Fruit fly (Drosophila melanogaster) whole organism, embryonic: ENCODE results near the gene Kpc1.

ENCODE experiments used
- Awh ChIP-seq: fragments of 200-800 bp; sonication (Bioruptor generic); IDR thresholded peaks from 2 replicates; pipeline ENCODE4, ENCODE4 v1.3.6; 2022; ENCODE audit warnings: missing biosample characterization, missing genetic modification characterization
- CG10147 ChIP-seq: fragments of 200-800 bp; sonication (Bioruptor generic); optimal IDR thresholded peaks from 2 replicates; lab custom pipeline; 2019; ENCODE audit warnings: missing biosample characterization, mild to moderate bottlenecking, missing genetic modification characterization, moderate library complexity
- CG12155 ChIP-seq: fragments of 200-800 bp; sonication (Bioruptor generic); optimal IDR thresholded peaks from 3 replicates; lab custom pipeline; 2016; ENCODE audit warnings: missing biosample characterization, missing genetic modification characterization
- CG13894 ChIP-seq: fragments of 200-800 bp; sonication (Bioruptor generic); optimal IDR thresholded peaks from 3 replicates; lab custom pipeline; 2018; ENCODE audit warnings: missing biosample characterization, mild to moderate bottlenecking, missing genetic modification characterization, moderate library complexity
- CG14860 ChIP-seq: fragments of 200-800 bp; sonication (Bioruptor generic); IDR thresholded peaks from 3 replicates; pipeline ENCODE4 v1.3.6; 2022; ENCODE audit warnings: missing biosample characterization, missing genetic modification characterization; ENCODE audit not compliant: partially characterized antibody
- CG17186 ChIP-seq: fragments of 200-800 bp; sonication (Bioruptor generic); optimal IDR thresholded peaks from 3 replicates; lab custom pipeline; 2017; ENCODE audit warnings: missing biosample characterization, missing genetic modification reagents, missing genetic modification characterization
- CG17328 ChIP-seq: fragments of 200-800 bp; sonication (Bioruptor generic); IDR thresholded peaks from 2 replicates; pipeline ENCODE4 v1.3.6; 2022; ENCODE audit warnings: missing biosample characterization, missing genetic modification characterization
- CG18011 ChIP-seq: fragments of 200-800 bp; sonication (Bioruptor generic); optimal IDR thresholded peaks from 2 replicates; lab custom pipeline; 2017; ENCODE audit warnings: missing biosample characterization, missing genetic modification characterization, mild to moderate bottlenecking, moderate library complexity, missing genotype
- CG2889 ChIP-seq: fragments of 200-800 bp; sonication (Bioruptor generic); IDR thresholded peaks from 3 replicates; pipeline ENCODE4 v1.3.6; 2022; ENCODE audit warnings: missing biosample characterization, missing genetic modification characterization
- CG32532 ChIP-seq: fragments of 200-800 bp; sonication (Bioruptor generic); IDR thresholded peaks from 2 replicates; pipeline ENCODE4 v1.3.6; 2022; ENCODE audit warnings: missing biosample characterization, missing genetic modification characterization
- CG3281 ChIP-seq: fragments of 200-800 bp; sonication (Bioruptor generic); optimal IDR thresholded peaks from 3 replicates; lab custom pipeline; 2017; ENCODE audit warnings: missing biosample characterization, mild to moderate bottlenecking, missing genetic modification characterization
- CG4404 ChIP-seq: fragments of 200-800 bp; sonication (Bioruptor generic); IDR thresholded peaks from 2 replicates; pipeline ENCODE4 v1.3.6; 2022; ENCODE audit warnings: missing biosample characterization, missing genetic modification characterization
- CG4730 ChIP-seq: fragments of 200-800 bp; sonication (Bioruptor generic); IDR thresholded peaks from 2 replicates; pipeline ENCODE4 v1.3.6; 2022; ENCODE audit warnings: missing biosample characterization, missing genetic modification characterization
- CG7357 ChIP-seq: fragments of 200-800 bp; sonication (Bioruptor generic); IDR thresholded peaks from 3 replicates; pipeline ENCODE4 v1.3.6; 2022; ENCODE audit warnings: missing biosample characterization, missing genetic modification characterization
- CG7839 ChIP-seq: fragments of 200-800 bp; sonication (Bioruptor generic); optimal IDR thresholded peaks from 3 replicates; lab custom pipeline; 2018; ENCODE audit warnings: missing biosample characterization, mild to moderate bottlenecking, missing genetic modification characterization, moderate library complexity
- CG8478 ChIP-seq: fragments of >200 bp; optimal IDR thresholded peaks from 2 replicates; lab custom pipeline; 2018
- CG9215 ChIP-seq: fragments of 200-800 bp; sonication (Bioruptor generic); IDR thresholded peaks from 2 replicates; pipeline ENCODE4 v1.3.6; 2022; ENCODE audit warnings: missing biosample characterization, missing genetic modification characterization
- Camta ChIP-seq: fragments of 200-800 bp; sonication (Bioruptor generic); optimal IDR thresholded peaks from 2 replicates; lab custom pipeline; 2016; ENCODE audit warnings: missing biosample characterization, missing genetic modification characterization
- CoRest ChIP-seq: fragments of 200-800 bp; sonication (Bioruptor generic); optimal IDR thresholded peaks from 3 replicates; lab custom pipeline; 2018; ENCODE audit warnings: missing biosample characterization, mild to moderate bottlenecking, missing genetic modification characterization, moderate library complexity
- D19B ChIP-seq: fragments of 200-800 bp; sonication (Bioruptor generic); optimal IDR thresholded peaks from 2 replicates; lab custom pipeline; 2017; ENCODE audit warnings: missing biosample characterization, mild to moderate bottlenecking, missing genetic modification characterization
- Doc2 ChIP-seq: fragments of 200-800 bp; sonication (Bioruptor generic); IDR thresholded peaks from 2 replicates; pipeline ENCODE4 v1.3.6; 2022; ENCODE audit warnings: missing biosample characterization, missing genetic modification characterization
- HLH54F ChIP-seq: fragments of 200-800 bp; sonication (Bioruptor generic); optimal IDR thresholded peaks from 3 replicates; lab custom pipeline; 2016; ENCODE audit warnings: missing biosample characterization, missing genetic modification characterization
- Hr3 ChIP-seq: fragments of 200-800 bp; sonication (Bioruptor generic); optimal IDR thresholded peaks from 3 replicates; lab custom pipeline; 2016; ENCODE audit warnings: missing biosample characterization, missing genetic modification characterization
- Hr51 ChIP-seq, 2 experiments: fragments of 200-800 bp; sonication (Bioruptor generic); optimal IDR thresholded peaks; 2 replicates in 1 of 2; 3 replicates in 1 of 2; lab custom pipeline; 2016 to 2018; ENCODE audit warnings: missing biosample characterization in 2 of 2, missing genetic modification characterization in 2 of 2, mild to moderate bottlenecking in 1 of 2, moderate library complexity in 1 of 2
- Mad ChIP-seq: fragments of 200-800 bp; sonication (Bioruptor generic); optimal IDR thresholded peaks from 2 replicates; lab custom pipeline; 2016; ENCODE audit warnings: missing biosample characterization, missing genetic modification characterization
- Poxn ChIP-seq: fragments of 200-800 bp; sonication (Bioruptor generic); IDR thresholded peaks from 2 replicates; pipeline ENCODE4 v1.3.6; 2022; ENCODE audit warnings: missing biosample characterization, missing genetic modification characterization
- Scr ChIP-seq: fragments of 200-800 bp; sonication (Bioruptor generic); IDR thresholded peaks from 2 replicates; pipeline ENCODE4 v1.3.6; 2022; ENCODE audit warnings: missing biosample characterization, missing genetic modification characterization; ENCODE audit not compliant: partially characterized antibody
- Side ChIP-seq: fragments of 200-800 bp; sonication (Bioruptor generic); optimal IDR thresholded peaks from 2 replicates; lab custom pipeline; 2016; ENCODE audit warnings: missing biosample characterization, missing genetic modification characterization
- Sox100B ChIP-seq: fragments of 200-800 bp; sonication (Bioruptor generic); optimal IDR thresholded peaks from 3 replicates; lab custom pipeline; 2018; ENCODE audit warnings: missing biosample characterization, mild to moderate bottlenecking, missing genetic modification characterization
- Sox102F ChIP-seq: fragments of 200-800 bp; sonication (Bioruptor generic); optimal IDR thresholded peaks from 2 replicates; lab custom pipeline; 2018; ENCODE audit warnings: missing biosample characterization, mild to moderate bottlenecking, missing genetic modification characterization, moderate library complexity
- TFAM ChIP-seq: fragments of 200-800 bp; sonication (Bioruptor generic); optimal IDR thresholded peaks from 2 replicates; lab custom pipeline; 2017; ENCODE audit warnings: missing biosample characterization, missing genetic modification characterization, inconsistent platforms
- Taf1 ChIP-seq: fragments of 200-800 bp; sonication (Bioruptor generic); IDR thresholded peaks from 2 replicates; pipeline ENCODE4 v1.3.6; 2022; ENCODE audit warnings: missing biosample characterization, missing genetic modification characterization
- Trl ChIP-seq, 3 experiments: fragments of >200 bp in 2 of 3; fragments of 200-800 bp in 1 of 3; sonication (Bioruptor generic) in 1 of 3; optimal IDR thresholded peaks; 2 replicates in 1 of 3; 3 replicates in 2 of 3; lab custom pipeline; 2016 to 2017; ENCODE audit warnings: missing biosample characterization in 1 of 3, missing genetic modification characterization in 1 of 3
- Xrp1 ChIP-seq: fragments of 200-800 bp; sonication (Bioruptor generic); IDR thresholded peaks from 2 replicates; pipeline ENCODE4 v1.3.6; 2022; ENCODE audit warnings: missing biosample characterization, missing genetic modification characterization
- abd-A ChIP-seq: fragments of 200-800 bp; sonication (Bioruptor generic); optimal IDR thresholded peaks from 3 replicates; lab custom pipeline; 2019; ENCODE audit warnings: missing biosample characterization, mild to moderate bottlenecking, missing genetic modification characterization, moderate library complexity
- emc ChIP-seq: fragments of 200-800 bp; sonication (Bioruptor generic); optimal IDR thresholded peaks from 2 replicates; lab custom pipeline; 2016; ENCODE audit warnings: missing biosample characterization, missing genetic modification characterization
- fd102C ChIP-seq: fragments of 200-800 bp; sonication (Bioruptor generic); optimal IDR thresholded peaks from 2 replicates; lab custom pipeline; 2018; ENCODE audit warnings: missing biosample characterization, mild to moderate bottlenecking, missing genetic modification characterization, moderate library complexity
- gcm ChIP-seq: fragments of 200-800 bp; sonication (Bioruptor generic); optimal IDR thresholded peaks from 2 replicates; lab custom pipeline; 2019; ENCODE audit warnings: missing biosample characterization, mild to moderate bottlenecking, missing genetic modification characterization, moderate library complexity
- gfzf ChIP-seq: fragments of 200-800 bp; sonication (Bioruptor generic); optimal IDR thresholded peaks from 2 replicates; lab custom pipeline; 2016; ENCODE audit warnings: missing biosample characterization, mild to moderate bottlenecking, missing genetic modification characterization, moderate library complexity
- hb ChIP-seq: fragments of 200-800 bp; sonication (Bioruptor generic); IDR thresholded peaks from 3 replicates; pipeline ENCODE4 v1.3.6; 2022; ENCODE audit warnings: missing biosample characterization, missing genetic modification characterization; ENCODE audit not compliant: partially characterized antibody
- ken ChIP-seq: fragments of 200-800 bp; sonication (Bioruptor generic); IDR thresholded peaks from 3 replicates; pipeline ENCODE4 v1.3.6; 2022; ENCODE audit warnings: missing biosample characterization, missing genetic modification characterization
- mld ChIP-seq: fragments of 200-800 bp; sonication (Bioruptor generic); IDR thresholded peaks from 3 replicates; pipeline ENCODE4 v1.3.6; 2022; ENCODE audit warnings: missing biosample characterization, missing genetic modification characterization; ENCODE audit not compliant: partially characterized antibody
- org-1 ChIP-seq: fragments of 200-800 bp; sonication (Bioruptor generic); optimal IDR thresholded peaks from 2 replicates; lab custom pipeline; 2017; ENCODE audit warnings: missing biosample characterization, missing genetic modification characterization
- sd ChIP-seq: fragments of 200-800 bp; sonication (Bioruptor generic); optimal IDR thresholded peaks from 3 replicates; lab custom pipeline; 2018; ENCODE audit warnings: missing biosample characterization, mild to moderate bottlenecking, missing genetic modification characterization, moderate library complexity
- sens-2 ChIP-seq: fragments of 200-800 bp; sonication (Bioruptor generic); IDR thresholded peaks from 2 replicates; pipeline ENCODE4 v1.3.6; 2022; ENCODE audit warnings: missing biosample characterization, missing genetic modification characterization
- tio ChIP-seq: fragments of 200-800 bp; sonication (Bioruptor generic); optimal IDR thresholded peaks from 2 replicates; lab custom pipeline; 2017; ENCODE audit warnings: missing biosample characterization, missing genetic modification characterization, inconsistent platforms
- twi ChIP-seq: fragments of 200-800 bp; optimal IDR thresholded peaks from 2 replicates; lab custom pipeline; 2019; ENCODE audit warnings: missing biosample characterization, mild to moderate bottlenecking, missing genetic modification characterization, moderate library complexity
- unc-4 ChIP-seq: fragments of 200-800 bp; sonication (Bioruptor generic); IDR thresholded peaks from 2 replicates; pipeline ENCODE4 v1.3.6; 2022; ENCODE audit warnings: missing biosample characterization, missing genetic modification characterization; ENCODE audit not compliant: partially characterized antibody

The Kpc1 gene

DNA sequence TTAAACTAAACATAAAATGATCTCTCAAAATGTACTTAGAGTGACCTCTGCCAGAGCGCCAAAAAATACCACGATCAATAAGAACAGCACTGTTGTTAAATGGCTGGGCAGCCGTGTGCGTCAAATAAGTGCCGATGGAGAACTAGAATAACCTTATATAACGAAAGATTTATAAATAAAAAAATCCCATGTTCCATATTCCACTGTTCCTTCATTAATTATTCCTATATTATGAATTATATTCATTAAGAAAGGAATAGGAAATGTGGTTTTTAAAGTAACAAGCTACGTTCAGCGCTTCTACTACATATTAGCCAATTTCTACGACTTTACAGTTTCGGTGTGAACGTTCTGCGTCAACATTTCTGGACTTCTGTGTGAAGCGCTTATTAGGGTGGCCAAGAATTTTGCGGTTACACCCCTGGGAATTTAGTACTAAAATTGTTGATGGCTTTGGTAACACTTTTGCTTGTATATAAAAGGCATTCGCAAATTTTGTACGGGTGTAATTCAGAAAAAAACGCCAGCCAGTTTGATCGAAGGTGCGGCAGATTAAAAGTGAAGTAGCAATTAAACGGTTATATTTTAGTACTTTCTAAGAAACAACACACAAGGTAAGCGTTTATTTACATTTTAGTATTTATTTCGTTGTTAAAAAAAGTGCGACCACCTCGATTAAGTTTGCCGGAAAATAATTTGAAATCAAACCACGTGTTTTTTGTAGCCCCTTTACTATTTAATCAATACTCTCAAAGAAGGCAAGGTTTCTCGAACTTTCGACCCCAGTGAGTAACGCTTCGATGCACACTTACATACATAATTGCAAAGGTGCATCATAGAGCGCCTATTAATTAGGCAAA lies 46.4 kb upstream of the Kpc1 start, which contains the start of the genes tefu and Hsc70-4:
tefu (minus strand) TSS at position 51 of the 860 bp plus-strand sequence.
Hsc70-4 (plus strand) TSS at position 502 of the 860 bp plus-strand sequence.
- TF ChIP-seq CG8478 (lab: Kevin White, UChicago) (no peak), CG7357 (GFP tag; lab: Robert Waterston, UW) (peak; percentile 99), CG10147 (GFP tag; lab: Kevin White, UChicago) (no peak), CG17186 (GFP tag; lab: Kevin White, UChicago) (peak; percentile 89), unc-4 (GFP tag; lab: Robert Waterston, UW) (peak; percentile 26; the same call in 1 of the 2 replicates), mld (GFP tag; lab: Robert Waterston, UW) (no peak), Doc2 (GFP tag; lab: Robert Waterston, UW) (no peak), Sox100B (peak; percentile 18), CG13894 (tag; lab: Kevin White, UChicago) (peak; percentile 76), Taf1 (GFP tag; lab: Robert Waterston, UW) (no peak; the same call in 1 of the 2 replicates), Camta (GFP tag; lab: Kevin White, UChicago) (peak; percentile 61), Xrp1 (GFP tag; lab: Robert Waterston, UW) (peak; percentile 70), Poxn (no peak; the same call in 1 of the 2 replicates), Mad (GFP tag; lab: Kevin White, UChicago) (peak; percentile 68), gfzf (GFP tag; lab: Kevin White, UChicago) (peak; percentile 96), Hr3 (peak; percentile 81), hb (GFP tag; lab: Robert Waterston, UW) (no peak), CG17328 (GFP tag; lab: Robert Waterston, UW) (peak; percentile 58), Awh (GFP tag; lab: Robert Waterston, UW) (0 out of 2 replicates have a peak, but pooled peaks have one; percentile 8), TFAM (GFP tag; lab: Kevin White, UChicago) (no peak), CG12155 (GFP tag; lab: Kevin White, UChicago) (peak; percentile 72), CG3281 (GFP tag; lab: Kevin White, UChicago) (peak; percentile 44), Sox102F (GFP tag; lab: Kevin White, UChicago) (no peak), abd-A (no peak), sd (tag; lab: Kevin White, UChicago) (no peak), Scr (no peak), tio (GFP tag; lab: Kevin White, UChicago) (no peak), CG4404 (GFP tag; lab: Robert Waterston, UW) (peak; percentile 74), HLH54F (GFP tag; lab: Kevin White, UChicago) (peak; percentile 75), CG9215 (GFP tag; lab: Robert Waterston, UW) (peak; percentile 81), Side (GFP tag; lab: Kevin White, UChicago) (peak; percentile 14), CG32532 (GFP tag; lab: Robert Waterston, UW) (peak; percentile 80), CG18011 (no peak), gcm (GFP tag; lab: Kevin White, UChicago) (no peak), sens-2 (no peak), Trl (optimal IDR thresholded peaks at IDR 0.05; lab: Kevin White, UChicago) (no peak), Trl (GFP tag; optimal IDR thresholded peaks at IDR 0.05; lab: Kevin White, UChicago) (peak; percentile 47), ken (GFP tag; lab: Robert Waterston, UW) (peak; percentile 81), CoRest (tag; lab: Kevin White, UChicago) (peak; percentile 91), fd102C (no peak), CG2889 (GFP tag; lab: Robert Waterston, UW) (peak; percentile 63; the same call in 1 of the 3 replicates), CG14860 (GFP tag; lab: Robert Waterston, UW) (no peak), CG4730 (GFP tag; lab: Robert Waterston, UW) (peak; percentile 63), org-1 (GFP tag; lab: Kevin White, UChicago) (no peak), CG7839 (tag; lab: Kevin White, UChicago) (peak; percentile 76), Hr51 (GFP tag; optimal IDR thresholded peaks at IDR 0.05; lab: Kevin White, UChicago) (peak in 1 of 2 experiments; percentile 70), D19B (peak; percentile 42), emc (no peak), twi (tag; lab: Kevin White, UChicago) (peak; percentile 61)
